Fruit fly (Drosophila melanogaster) S2 (cell line): ENCODE measurements around the gene CG43083.

Experiments
- CG8478 ChIP-seq: fragments of >200 bp; optimal IDR thresholded peaks from 2 replicates; lab custom pipeline; 2018
- CTCF ChIP-seq, 2 experiments: fragments of >200 bp; optimal IDR thresholded peaks; 2 replicates each; lab custom pipeline; 2018

- TF ChIP-seq CTCF (optimal IDR thresholded peaks at IDR 0.05; lab: Kevin White, UChicago): no peak
- TF ChIP-seq CG8478: no peak
Measured at dm6 chr3L:15677662-15678061, 29.3 kb downstream of the CG43083 start.
